Fruit fly (Drosophila melanogaster): ENCODE data around the gene CG14218.
A peak's percentile ranks its signal among the peaks of the same experiment; 100 is the strongest.

The CG14218 gene

dm6 chrX:19579648-19580301 is 2.0 kb downstream of the CG14218 start, which contains the start of gene Tao (continued):
- no peak for TF ChIP-seq Dek (tag; optimal IDR thresholded peaks at IDR 0.05)
- no peak for TF ChIP-seq HLHmδ (GFP tag; optimal IDR thresholded peaks at IDR 0.05)
- peak; percentile 55 for TF ChIP-seq Dref (GFP tag; IDR thresholded peaks at IDR 0.05)
- TF ChIP-seq CG34422 (GFP tag; IDR thresholded peaks at IDR 0.05), result no peak
- TF ChIP-seq CG4617 (GFP tag; optimal IDR thresholded peaks at IDR 0.05; ENCODE audit: borderline replicate concordance), result peak; percentile 40
- TF ChIP-seq hth (optimal IDR thresholded peaks at IDR 0.05), result no peak
- no peak for TF ChIP-seq CG5180 (GFP tag; optimal IDR thresholded peaks at IDR 0.05)
- no peak for TF ChIP-seq Poxn (GFP tag; IDR thresholded peaks at IDR 0.05)
- no peak for TF ChIP-seq CG1832 (GFP tag; optimal IDR thresholded peaks at IDR 0.05)
- TF ChIP-seq lov (optimal IDR thresholded peaks at IDR 0.05), result no peak
- TF ChIP-seq lov (GFP tag; IDR thresholded peaks at IDR 0.05), result no peak
- TF ChIP-seq CG16779 (GFP tag; IDR thresholded peaks at IDR 0.05), result no peak
- TF ChIP-seq CG7928 (GFP tag; optimal IDR thresholded peaks at IDR 0.05), result no peak
- TF ChIP-seq da (GFP tag; optimal IDR thresholded peaks at IDR 0.05), result no peak
- no peak for TF ChIP-seq p53 (GFP tag; optimal IDR thresholded peaks at IDR 0.05)
- TF ChIP-seq chinmo (GFP tag; IDR thresholded peaks at IDR 0.05; ENCODE audit: partially characterized antibody), result 0 out of 4 replicates have a peak, but pooled peaks have one; percentile 24
- TF ChIP-seq Elba2 (GFP tag; optimal IDR thresholded peaks at IDR 0.05), result no peak
- no peak for TF ChIP-seq chif (GFP tag; optimal IDR thresholded peaks at IDR 0.05)
- TF ChIP-seq CG8281 (tag; optimal IDR thresholded peaks at IDR 0.05), result no peak
- no peak for TF ChIP-seq CG3838 (GFP tag; optimal IDR thresholded peaks at IDR 0.05)
- no peak for TF ChIP-seq bsh (GFP tag; optimal IDR thresholded peaks at IDR 0.05)
- peak; percentile 82 for TF ChIP-seq Ets97D (GFP tag; optimal IDR thresholded peaks at IDR 0.05)
- no peak for TF ChIP-seq grau (tag; optimal IDR thresholded peaks at IDR 0.05)
- TF ChIP-seq ERR (GFP tag; optimal IDR thresholded peaks at IDR 0.05), result no peak
- TF ChIP-seq Awh (GFP tag; IDR thresholded peaks at IDR 0.05), result no peak
- TF ChIP-seq GATAe (GFP tag; conservative IDR thresholded peaks at IDR 0.05), result no peak
- TF ChIP-seq CG7839 (tag; optimal IDR thresholded peaks at IDR 0.05), result no peak
- no peak for TF ChIP-seq CG12071 (GFP tag; optimal IDR thresholded peaks at IDR 0.05)
- TF ChIP-seq CG32532 (GFP tag; IDR thresholded peaks at IDR 0.05), result no peak
- no peak for TF ChIP-seq CG11695 (GFP tag; IDR thresholded peaks at IDR 0.05)
- no peak for TF ChIP-seq CG4424 (GFP tag; optimal IDR thresholded peaks at IDR 0.05)
- TF ChIP-seq danr (GFP tag; IDR thresholded peaks at IDR 0.05), result no peak
- no peak for TF ChIP-seq CG10462 (GFP tag; optimal IDR thresholded peaks at IDR 0.05)
- no peak for TF ChIP-seq D19B (GFP tag; optimal IDR thresholded peaks at IDR 0.05)
- TF ChIP-seq pan (optimal IDR thresholded peaks at IDR 0.05), result no peak
- no peak for TF ChIP-seq pan (GFP tag; optimal IDR thresholded peaks at IDR 0.05 in 1 of 2, IDR thresholded peaks at IDR 0.05 in 1 of 2)
- TF ChIP-seq Mrtf (GFP tag; IDR thresholded peaks at IDR 0.05), result no peak
- no peak for TF ChIP-seq crp (GFP tag; optimal IDR thresholded peaks at IDR 0.05)
- TF ChIP-seq scrt (GFP tag; optimal IDR thresholded peaks at IDR 0.05), result no peak
- TF ChIP-seq gsb-n (tag; optimal IDR thresholded peaks at IDR 0.05), result peak; percentile 84
- TF ChIP-seq CG13123 (GFP tag; optimal IDR thresholded peaks at IDR 0.05), result no peak
- TF ChIP-seq CG12942 (GFP tag; optimal IDR thresholded peaks at IDR 0.05), result no peak
- TF ChIP-seq rib (GFP tag; IDR thresholded peaks at IDR 0.05), result no peak
- no peak for TF ChIP-seq org-1 (GFP tag; optimal IDR thresholded peaks at IDR 0.05)
- no peak for TF ChIP-seq Gug (GFP tag; IDR thresholded peaks at IDR 0.05)
- no peak for TF ChIP-seq Deaf1 (tag; optimal IDR thresholded peaks at IDR 0.05)
- TF ChIP-seq dati (GFP tag; IDR thresholded peaks at IDR 0.05), result no peak
- TF ChIP-seq CG3407 (GFP tag; optimal IDR thresholded peaks at IDR 0.05), result no peak
- no peak for TF ChIP-seq NC2α (GFP tag; optimal IDR thresholded peaks at IDR 0.05)
- no peak for TF ChIP-seq CG12299 (tag; optimal IDR thresholded peaks at IDR 0.05)
- no peak for TF ChIP-seq ATbp (GFP tag; optimal IDR thresholded peaks at IDR 0.05)
- TF ChIP-seq inv (GFP tag; IDR thresholded peaks at IDR 0.05; ENCODE audit: partially characterized antibody), result peak; percentile 87

All from whole organism, embryonic.